Worm (Caenorhabditis elegans) whole organism, L1 larva: ENCODE results near the gene Y64G10A.1.

Source experiments
- C04F5.9 ChIP-seq: sonication (generic microtip); optimal IDR thresholded peaks from 2 replicates; lab custom pipeline; 2016; ENCODE audit warnings: missing genetic modification characterization, missing compliant biosample characterization
- F16B12.6 ChIP-seq: fragments of 150-350 bp; optimal IDR thresholded peaks from 2 replicates; lab custom pipeline; 2014; ENCODE audit warnings: missing biosample characterization, missing genetic modification characterization
- alr-1 ChIP-seq: fragments of 200-800 bp; sonication (Bioruptor generic); optimal IDR thresholded peaks from 2 replicates; lab custom pipeline; 2018; ENCODE audit warnings: borderline replicate concordance, mild to moderate bottlenecking, missing genetic modification characterization, missing compliant biosample characterization
- blmp-1 ChIP-seq: fragments of 150-350 bp; optimal IDR thresholded peaks from 2 replicates; lab custom pipeline; 2014; ENCODE audit warnings: missing biosample characterization, missing genetic modification characterization
- ceh-63 ChIP-seq: fragments of 200-800 bp; sonication (Bioruptor generic); optimal IDR thresholded peaks from 2 replicates; lab custom pipeline; 2018; ENCODE audit warnings: mild to moderate bottlenecking, missing genetic modification characterization, missing compliant biosample characterization
- ceh-90 ChIP-seq: sonication (generic microtip); optimal IDR thresholded peaks from 2 replicates; lab custom pipeline; 2016; ENCODE audit warnings: missing genetic modification characterization, missing compliant biosample characterization
- ces-1 ChIP-seq: fragments of 150-350 bp; optimal IDR thresholded peaks from 2 replicates; lab custom pipeline; 2014; ENCODE audit warnings: missing biosample characterization, missing genetic modification reagents, missing genetic modification characterization
- dpl-1 ChIP-seq, 3 experiments: fragments of 150-350 bp in 2 of 3; sonication (generic microtip) in 1 of 3; optimal IDR thresholded peaks; 2 replicates each; lab custom pipeline; 2014 to 2017; ENCODE audit warnings: missing biosample characterization in 3 of 3, missing genetic modification characterization in 3 of 3, missing genetic modification reagents in 3 of 3
- dsc-1 ChIP-seq: sonication (generic microtip); optimal IDR thresholded peaks from 2 replicates; lab custom pipeline; 2016; ENCODE audit warnings: mild to moderate bottlenecking, missing genetic modification characterization, missing compliant biosample characterization
- efl-1 ChIP-seq, 4 experiments: fragments of 150-350 bp; optimal IDR thresholded peaks in 3 of 4; peaks in 1 of 4; 1 replicate in 1 of 4; 2 replicates in 3 of 4; lab custom pipeline; 2014; ENCODE audit warnings: missing biosample characterization in 2 of 4, missing genetic modification characterization in 2 of 4, missing genetic modification reagents in 2 of 4
- egl-13 ChIP-seq: sonication (generic microtip); optimal IDR thresholded peaks from 2 replicates; lab custom pipeline; 2016; ENCODE audit warnings: missing genotype, missing genetic modification reagents, missing genetic modification characterization, missing compliant biosample characterization
- egl-27 ChIP-seq, 2 experiments: fragments of 150-350 bp in 1 of 2; sonication (generic microtip); optimal IDR thresholded peaks; 3 replicates each; lab custom pipeline; 2017 to 2018; ENCODE audit warnings: missing biosample characterization in 2 of 2, missing genetic modification characterization in 2 of 2, missing genetic modification reagents in 2 of 2
- elt-2 ChIP-seq: sonication (generic microtip); optimal IDR thresholded peaks from 2 replicates; lab custom pipeline; 2016; ENCODE audit warnings: missing genetic modification characterization, mild to moderate bottlenecking, inconsistent platforms, missing compliant biosample characterization, missing genetic modification reagents
- elt-3 ChIP-seq, 6 experiments: fragments of 150-350 bp in 1 of 6; sonication (generic microtip); optimal IDR thresholded peaks; 2 replicates each; lab custom pipeline; 2017 to 2018; ENCODE audit warnings: missing biosample characterization in 6 of 6, missing genetic modification characterization in 6 of 6, inconsistent platforms in 1 of 6
- ets-5 ChIP-seq: fragments of 200-800 bp; sonication (Bioruptor generic); IDR thresholded peaks from 2 replicates; pipeline ENCODE4 v1.3.6; 2022; ENCODE audit warnings: missing genetic modification characterization, missing compliant biosample characterization
- fkh-10 ChIP-seq: sonication (generic microtip); optimal IDR thresholded peaks from 2 replicates; lab custom pipeline; 2017; ENCODE audit warnings: missing biosample characterization, missing genetic modification reagents, missing genetic modification characterization
- fos-1 ChIP-seq: fragments of 150-350 bp; optimal IDR thresholded peaks from 2 replicates; lab custom pipeline; 2014; ENCODE audit warnings: missing biosample characterization, missing genetic modification characterization
- hlh-17 ChIP-seq: fragments of 200-800 bp; sonication (Bioruptor generic); optimal IDR thresholded peaks from 2 replicates; lab custom pipeline; 2018; ENCODE audit warnings: missing genetic modification characterization, mild to moderate bottlenecking, missing compliant biosample characterization, moderate library complexity, borderline replicate concordance
- irx-1 ChIP-seq: sonication (generic microtip); optimal IDR thresholded peaks from 2 replicates; lab custom pipeline; 2016; ENCODE audit warnings: missing genetic modification characterization, missing compliant biosample characterization
- jun-1 ChIP-seq: fragments of 150-350 bp; optimal IDR thresholded peaks from 2 replicates; lab custom pipeline; 2014; ENCODE audit warnings: missing biosample characterization, missing genetic modification reagents, missing genetic modification characterization
- lin-13 ChIP-seq: fragments of 150-350 bp; optimal IDR thresholded peaks from 2 replicates; lab custom pipeline; 2014; ENCODE audit warnings: missing biosample characterization, missing genetic modification reagents, missing genetic modification characterization
- lin-14 ChIP-seq: fragments of 200-800 bp; sonication (Bioruptor generic); optimal IDR thresholded peaks from 2 replicates; lab custom pipeline; 2018; ENCODE audit warnings: mild to moderate bottlenecking, missing genetic modification characterization, moderate library complexity, missing compliant biosample characterization
- lin-35 ChIP-seq, 2 experiments: fragments of 150-350 bp; optimal IDR thresholded peaks; 2 replicates each; lab custom pipeline; 2014; ENCODE audit warnings: missing biosample characterization in 2 of 2, missing genetic modification characterization in 2 of 2, missing genetic modification reagents in 2 of 2
- lir-3 ChIP-seq: sonication (generic microtip); optimal IDR thresholded peaks from 2 replicates; lab custom pipeline; 2016; ENCODE audit warnings: mild to moderate bottlenecking, missing genetic modification characterization, moderate library complexity, missing compliant biosample characterization; ENCODE audit not compliant: poor library complexity
- lsy-2 ChIP-seq, 2 experiments: fragments of 150-350 bp; optimal IDR thresholded peaks; 2 replicates each; lab custom pipeline; 2014; ENCODE audit warnings: missing biosample characterization in 2 of 2, missing genetic modification characterization in 2 of 2
- mdl-1 ChIP-seq, 2 experiments: fragments of 150-350 bp; optimal IDR thresholded peaks; 2 replicates each; lab custom pipeline; 2014 to 2017; ENCODE audit warnings: missing biosample characterization in 2 of 2, missing genetic modification characterization in 2 of 2, inconsistent platforms in 1 of 2
- mep-1 ChIP-seq: fragments of 150-350 bp; optimal IDR thresholded peaks from 2 replicates; lab custom pipeline; 2014; ENCODE audit warnings: missing biosample characterization, missing genetic modification characterization
- nhr-11 ChIP-seq: fragments of 150-350 bp; optimal IDR thresholded peaks from 2 replicates; lab custom pipeline; 2014; ENCODE audit warnings: missing biosample characterization, missing genetic modification characterization
- nhr-12 ChIP-seq: sonication (generic microtip); optimal IDR thresholded peaks from 2 replicates; lab custom pipeline; 2017; ENCODE audit warnings: missing biosample characterization, missing genetic modification characterization
- nhr-20 ChIP-seq: sonication (generic microtip); optimal IDR thresholded peaks from 2 replicates; lab custom pipeline; 2016; ENCODE audit warnings: mild to moderate bottlenecking, missing genetic modification characterization, missing compliant biosample characterization
- nhr-28 ChIP-seq: fragments of 150-350 bp; optimal IDR thresholded peaks from 2 replicates; lab custom pipeline; 2014; ENCODE audit warnings: missing biosample characterization, missing genetic modification characterization
- nhr-47 ChIP-seq: sonication (generic microtip); optimal IDR thresholded peaks from 2 replicates; lab custom pipeline; 2016; ENCODE audit warnings: mild to moderate bottlenecking, missing genetic modification characterization, moderate library complexity, missing compliant biosample characterization
- nhr-71 ChIP-seq: sonication (generic microtip); optimal IDR thresholded peaks from 2 replicates; lab custom pipeline; 2016; ENCODE audit warnings: mild to moderate bottlenecking, missing genetic modification characterization, moderate library complexity, missing compliant biosample characterization
- nhr-77 ChIP-seq: fragments of 150-350 bp; optimal IDR thresholded peaks from 2 replicates; lab custom pipeline; 2014; ENCODE audit warnings: missing biosample characterization, missing genetic modification characterization
- nhr-85 ChIP-seq: sonication (generic microtip); peaks from one replicate; lab custom pipeline; 2016; ENCODE audit warnings: missing genetic modification characterization, inconsistent platforms, missing compliant biosample characterization
- pag-3 ChIP-seq: sonication (generic microtip); optimal IDR thresholded peaks from 2 replicates; lab custom pipeline; 2017; ENCODE audit warnings: missing genetic modification characterization, mild to moderate bottlenecking, missing compliant biosample characterization, antibody characterized with exemption, borderline replicate concordance; ENCODE audit not compliant: insufficient read depth
- pax-3 ChIP-seq: fragments of 200-800 bp; sonication (Bioruptor generic); optimal IDR thresholded peaks from 2 replicates; lab custom pipeline; 2018; ENCODE audit warnings: mild to moderate bottlenecking, missing genetic modification characterization, moderate library complexity, missing compliant biosample characterization
- rnt-1 ChIP-seq: sonication (generic microtip); optimal IDR thresholded peaks from 2 replicates; lab custom pipeline; 2016; ENCODE audit warnings: mild to moderate bottlenecking, missing genetic modification characterization, moderate library complexity, missing compliant biosample characterization
- skn-1 ChIP-seq: fragments of 150-350 bp; optimal IDR thresholded peaks from 2 replicates; lab custom pipeline; 2014; ENCODE audit warnings: missing biosample characterization, missing genetic modification characterization
- sox-4 ChIP-seq: sonication (generic microtip); optimal IDR thresholded peaks from 2 replicates; lab custom pipeline; 2016; ENCODE audit warnings: missing genetic modification characterization, missing compliant biosample characterization
- sptf-1 ChIP-seq: fragments of 150-350 bp; optimal IDR thresholded peaks from 2 replicates; lab custom pipeline; 2014; ENCODE audit warnings: missing biosample characterization, missing genetic modification characterization
- swsn-7 ChIP-seq: sonication (generic microtip); optimal IDR thresholded peaks from 2 replicates; lab custom pipeline; 2016; ENCODE audit warnings: missing genetic modification characterization, missing compliant biosample characterization
- tlp-1 ChIP-seq: fragments of 150-350 bp; optimal IDR thresholded peaks from 2 replicates; lab custom pipeline; 2014; ENCODE audit warnings: missing biosample characterization, missing genetic modification characterization
- unc-130 ChIP-seq: fragments of 150-350 bp; optimal IDR thresholded peaks from 2 replicates; lab custom pipeline; 2017; ENCODE audit warnings: missing biosample characterization, missing genetic modification characterization, inconsistent platforms
- unc-30 ChIP-seq: sonication (generic microtip); optimal IDR thresholded peaks from 2 replicates; lab custom pipeline; 2017; ENCODE audit warnings: missing biosample characterization, missing genetic modification characterization
- unc-62 ChIP-seq: fragments of 150-350 bp; optimal IDR thresholded peaks from 2 replicates; lab custom pipeline; 2014; ENCODE audit warnings: missing biosample characterization, missing genetic modification reagents, missing genetic modification characterization
- unc-86 ChIP-seq: sonication (generic microtip); optimal IDR thresholded peaks from 2 replicates; lab custom pipeline; 2016; ENCODE audit warnings: missing genetic modification characterization, missing compliant biosample characterization
- unc-98 ChIP-seq: fragments of 200-800 bp; sonication (Bioruptor generic); IDR thresholded peaks from 2 replicates; pipeline ENCODE4 v1.3.6; 2022; ENCODE audit warnings: missing genetic modification characterization, missing compliant biosample characterization
- vab-15 ChIP-seq: sonication (generic microtip); optimal IDR thresholded peaks from 2 replicates; lab custom pipeline; 2017; ENCODE audit warnings: missing genotype, mild to moderate bottlenecking, missing genetic modification characterization, missing compliant biosample characterization
- xbp-1 ChIP-seq: sonication (generic microtip); optimal IDR thresholded peaks from 2 replicates; lab custom pipeline; 2016; ENCODE audit warnings: missing genetic modification characterization, missing compliant biosample characterization
- zag-1 ChIP-seq: fragments of 150-350 bp; optimal IDR thresholded peaks from 2 replicates; lab custom pipeline; 2014; ENCODE audit warnings: missing biosample characterization, missing genetic modification characterization
- zip-4 ChIP-seq: fragments of 200-800 bp; sonication (Bioruptor generic); optimal IDR thresholded peaks from 2 replicates; lab custom pipeline; 2018; ENCODE audit warnings: mild to moderate bottlenecking, missing genetic modification characterization, moderate library complexity, missing compliant biosample characterization
- ztf-11 ChIP-seq, 2 experiments: sonication (generic microtip); optimal IDR thresholded peaks; 2 replicates each; lab custom pipeline; 2016 to 2017; ENCODE audit warnings: missing genetic modification characterization in 2 of 2, missing biosample characterization in 1 of 2, missing compliant biosample characterization in 1 of 2

Y64G10A.1 gene

ce11 chrIV:14219714-14220113 lies 19.2 kb downstream of the Y64G10A.1 start, which contains the start of gene sqrd-1:
sqrd-1 (plus strand) TSS chrIV:14219871.
- TF ChIP-seq nhr-11, result no peak
- no peak for TF ChIP-seq C04F5.9 (tag; lab: Kevin White, UChicago)
- TF ChIP-seq egl-27 (tag; optimal IDR thresholded peaks at IDR 0.05; lab: Kevin White, UChicago), result no peak
- TF ChIP-seq nhr-28, result no peak
- TF ChIP-seq zip-4, result no peak
- TF ChIP-seq pag-3, result no peak
- TF ChIP-seq elt-2 (tag; lab: Kevin White, UChicago), result no peak
- no peak for TF ChIP-seq unc-130 (tag; lab: Kevin White, UChicago)
- TF ChIP-seq ztf-11 (tag; optimal IDR thresholded peaks at IDR 0.05; lab: Kevin White, UChicago), result no peak
- TF ChIP-seq dsc-1 (tag; lab: Kevin White, UChicago), result no peak
- no peak for TF ChIP-seq fos-1
- peak in 1 of 2 experiments; percentile 23 for TF ChIP-seq mdl-1 (tag; optimal IDR thresholded peaks at IDR 0.05; lab: Kevin White, UChicago)
- TF ChIP-seq nhr-85 (tag; lab: Kevin White, UChicago), result peak; percentile 82
- TF ChIP-seq irx-1, result no peak
- TF ChIP-seq lin-13 (GFP tag; lab: Kevin White, UChicago), result no peak
- TF ChIP-seq sptf-1 (tag; lab: Kevin White, UChicago), result no peak
- TF ChIP-seq vab-15 (tag; lab: Kevin White, UChicago), result no peak
- TF ChIP-seq ets-5, result no peak
- no peak for TF ChIP-seq skn-1 (tag; lab: Kevin White, UChicago)
- no peak for TF ChIP-seq ceh-63 (GFP tag; lab: Kevin White, UChicago)
- no peak for TF ChIP-seq nhr-12 (tag; lab: Kevin White, UChicago)
- TF ChIP-seq nhr-47 (tag; lab: Kevin White, UChicago), result no peak
- TF ChIP-seq nhr-77 (tag; lab: Kevin White, UChicago), result no peak
- no peak for TF ChIP-seq jun-1
- no peak for TF ChIP-seq zag-1 (tag; lab: Kevin White, UChicago)
- TF ChIP-seq unc-62 (GFP tag; lab: Kevin White, UChicago), result no peak
- TF ChIP-seq unc-86 (tag; lab: Kevin White, UChicago), result no peak
- TF ChIP-seq dpl-1 (GFP tag; optimal IDR thresholded peaks at IDR 0.05; lab: Kevin White, UChicago), result peak in 1 of 3 experiments; percentile 0
- no peak for TF ChIP-seq tlp-1 (tag; lab: Kevin White, UChicago)
- TF ChIP-seq unc-98, result no peak
- no peak for TF ChIP-seq ces-1 (GFP tag; lab: Kevin White, UChicago)
- TF ChIP-seq lin-35 (GFP tag; optimal IDR thresholded peaks at IDR 0.05; lab: Kevin White, UChicago), result no peak
- no peak for TF ChIP-seq alr-1 (tag; lab: Kevin White, UChicago)
- peak in 1 of 2 experiments; percentile 26 for TF ChIP-seq lsy-2 (tag; optimal IDR thresholded peaks at IDR 0.05; lab: Kevin White, UChicago)
- no peak for TF ChIP-seq ceh-90 (tag; lab: Kevin White, UChicago)
- TF ChIP-seq pax-3 (tag; lab: Kevin White, UChicago), result no peak
- peak in 1 of 2 experiments; percentile 21 for TF ChIP-seq efl-1 (optimal IDR thresholded peaks at IDR 0.05; lab: Kevin White, UChicago)
- peak in 1 of 2 experiments; percentile 79 for TF ChIP-seq efl-1 (GFP tag; optimal IDR thresholded peaks at IDR 0.05 in 1 of 2; lab: Kevin White, UChicago)
- no peak for TF ChIP-seq fkh-10 (GFP tag; lab: Kevin White, UChicago)
- no peak for TF ChIP-seq lir-3 (tag; lab: Kevin White, UChicago)
- TF ChIP-seq nhr-20 (tag; lab: Kevin White, UChicago), result peak; percentile 53
- no peak for TF ChIP-seq elt-3 (tag; optimal IDR thresholded peaks at IDR 0.05; lab: Kevin White, UChicago)
- TF ChIP-seq xbp-1, result no peak
- TF ChIP-seq nhr-71, result peak; percentile 24
- no peak for TF ChIP-seq sox-4 (tag; lab: Kevin White, UChicago)
- TF ChIP-seq egl-13 (tag; lab: Kevin White, UChicago), result no peak
- no peak for TF ChIP-seq swsn-7 (tag; lab: Kevin White, UChicago)
- TF ChIP-seq rnt-1 (tag; lab: Kevin White, UChicago), result peak; percentile 40
- peak; percentile 54 for TF ChIP-seq lin-14 (GFP tag; lab: Kevin White, UChicago)
- TF ChIP-seq unc-30 (tag; lab: Kevin White, UChicago), result no peak
- no peak for TF ChIP-seq blmp-1 (tag; lab: Kevin White, UChicago)
- peak; percentile 42 for TF ChIP-seq mep-1 (tag; lab: Kevin White, UChicago)
- TF ChIP-seq hlh-17 (GFP tag; lab: Kevin White, UChicago), result no peak
- TF ChIP-seq F16B12.6 (tag; lab: Kevin White, UChicago), result no peak
